Worm (Caenorhabditis elegans) whole organism, L3 larva: Measurements from ENCODE around the gene bbs-2.

Source experiments
- R02D3.7 ChIP-seq: fragments of 150-350 bp; optimal IDR thresholded peaks from 2 replicates; lab custom pipeline; 2014; ENCODE audit warnings: missing biosample characterization, missing genetic modification characterization
- ZK546.5 ChIP-seq: sonication (generic microtip); optimal IDR thresholded peaks from 2 replicates; lab custom pipeline; 2017; ENCODE audit warnings: missing biosample characterization, missing genetic modification characterization
- aly-2 ChIP-seq: fragments of 150-350 bp; optimal IDR thresholded peaks from 2 replicates; lab custom pipeline; 2014; ENCODE audit warnings: missing biosample characterization, missing genetic modification characterization
- ama-1 ChIP-seq: fragments of 150-350 bp; optimal IDR thresholded peaks from 2 replicates; lab custom pipeline; 2018
- ceh-16 ChIP-seq: sonication (generic microtip); optimal IDR thresholded peaks from 2 replicates; lab custom pipeline; 2017; ENCODE audit warnings: missing biosample characterization, missing genetic modification characterization
- ceh-28 ChIP-seq: fragments of 150-350 bp; optimal IDR thresholded peaks from 2 replicates; lab custom pipeline; 2014; ENCODE audit warnings: missing biosample characterization, missing genetic modification reagents, missing genetic modification characterization
- ceh-82 ChIP-seq: fragments of 150-350 bp; optimal IDR thresholded peaks from 2 replicates; lab custom pipeline; 2014; ENCODE audit warnings: missing biosample characterization, missing genetic modification characterization
- daf-12 ChIP-seq: fragments of 150-350 bp; optimal IDR thresholded peaks from 2 replicates; lab custom pipeline; 2014; ENCODE audit warnings: missing biosample characterization, missing genetic modification reagents, missing genetic modification characterization
- egl-27 ChIP-seq: sonication (generic microtip); optimal IDR thresholded peaks from 4 replicates; lab custom pipeline; 2017; ENCODE audit warnings: missing biosample characterization, missing genetic modification reagents, missing genetic modification characterization
- egl-5 ChIP-seq: fragments of 150-350 bp; optimal IDR thresholded peaks from 2 replicates; lab custom pipeline; 2017; ENCODE audit warnings: missing biosample characterization, missing genetic modification reagents, missing genetic modification characterization, inconsistent platforms
- elt-1 ChIP-seq: fragments of 150-350 bp; optimal IDR thresholded peaks from 2 replicates; lab custom pipeline; 2014; ENCODE audit warnings: missing biosample characterization, missing genetic modification characterization
- elt-3 ChIP-seq, 3 experiments: fragments of 150-350 bp in 1 of 3; sonication (generic microtip) in 2 of 3; optimal IDR thresholded peaks; 2 replicates in 2 of 3; 4 replicates in 1 of 3; lab custom pipeline; 2014 to 2017; ENCODE audit warnings: missing biosample characterization in 3 of 3, missing genetic modification characterization in 3 of 3
- fkh-10 ChIP-seq: sonication (generic microtip); optimal IDR thresholded peaks from 2 replicates; lab custom pipeline; 2017; ENCODE audit warnings: missing biosample characterization, missing genetic modification reagents, missing genetic modification characterization
- fos-1 ChIP-seq: fragments of 150-350 bp; optimal IDR thresholded peaks from 2 replicates; lab custom pipeline; 2014; ENCODE audit warnings: missing biosample characterization, missing genetic modification characterization
- hmg-11 ChIP-seq: sonication (generic microtip); optimal IDR thresholded peaks from 2 replicates; lab custom pipeline; 2016; ENCODE audit warnings: missing genetic modification characterization, missing compliant biosample characterization
- jun-1 ChIP-seq: fragments of 150-350 bp; optimal IDR thresholded peaks from 2 replicates; lab custom pipeline; 2014; ENCODE audit warnings: missing biosample characterization, missing genetic modification reagents, missing genetic modification characterization
- lin-15B ChIP-seq: fragments of 150-350 bp; optimal IDR thresholded peaks from 2 replicates; lab custom pipeline; 2014; ENCODE audit warnings: missing biosample characterization, missing genetic modification characterization
- lin-39 ChIP-seq: fragments of 150-350 bp; optimal IDR thresholded peaks from 2 replicates; lab custom pipeline; 2018; ENCODE audit warnings: missing biosample characterization, missing genetic modification reagents, missing genetic modification characterization
- lsy-12 ChIP-seq: sonication (generic microtip); optimal IDR thresholded peaks from 2 replicates; lab custom pipeline; 2016; ENCODE audit warnings: mild to moderate bottlenecking, missing genetic modification characterization, missing compliant biosample characterization
- nfya-1 ChIP-seq: sonication (generic microtip); optimal IDR thresholded peaks from 2 replicates; lab custom pipeline; 2017; ENCODE audit warnings: missing genetic modification characterization, mild to moderate bottlenecking, missing compliant biosample characterization, antibody characterized with exemption, moderate library complexity; ENCODE audit not compliant: insufficient read depth
- nhr-11 ChIP-seq: fragments of 150-350 bp; optimal IDR thresholded peaks from 2 replicates; lab custom pipeline; 2014; ENCODE audit warnings: missing biosample characterization, missing genetic modification characterization
- nhr-12 ChIP-seq: fragments of 150-350 bp; optimal IDR thresholded peaks from 2 replicates; lab custom pipeline; 2014; ENCODE audit warnings: missing biosample characterization, missing genetic modification characterization
- nhr-23 ChIP-seq: fragments of 150-350 bp; optimal IDR thresholded peaks from 2 replicates; lab custom pipeline; 2014; ENCODE audit warnings: missing biosample characterization, missing genetic modification reagents, missing genetic modification characterization
- nhr-237 ChIP-seq: fragments of 150-350 bp; optimal IDR thresholded peaks from 2 replicates; lab custom pipeline; 2014; ENCODE audit warnings: missing biosample characterization, missing genetic modification characterization
- nhr-25 ChIP-seq: sonication (generic microtip); optimal IDR thresholded peaks from 2 replicates; lab custom pipeline; 2017; ENCODE audit warnings: missing biosample characterization, missing genetic modification characterization
- nhr-28 ChIP-seq: fragments of 150-350 bp; optimal IDR thresholded peaks from 2 replicates; lab custom pipeline; 2014; ENCODE audit warnings: missing biosample characterization, missing genetic modification characterization
- nhr-43 ChIP-seq: sonication (generic microtip); optimal IDR thresholded peaks from 2 replicates; lab custom pipeline; 2016; ENCODE audit warnings: mild to moderate bottlenecking, missing genetic modification characterization, missing compliant biosample characterization; ENCODE audit not compliant: poor library complexity, severe bottlenecking
- nhr-67 ChIP-seq: fragments of 150-350 bp; optimal IDR thresholded peaks from 2 replicates; lab custom pipeline; 2014; ENCODE audit warnings: missing biosample characterization, missing genetic modification characterization
- nhr-76 ChIP-seq: fragments of 150-350 bp; sonication (generic microtip); optimal IDR thresholded peaks from 5 replicates; lab custom pipeline; 2014; ENCODE audit warnings: missing biosample characterization, missing genetic modification characterization
- nhr-77 ChIP-seq: fragments of 150-350 bp; optimal IDR thresholded peaks from 2 replicates; lab custom pipeline; 2014; ENCODE audit warnings: missing biosample characterization, missing genetic modification characterization
- pqm-1 ChIP-seq: fragments of 150-350 bp; optimal IDR thresholded peaks from 2 replicates; lab custom pipeline; 2017; ENCODE audit warnings: missing biosample characterization, missing genetic modification characterization, inconsistent platforms
- sea-2 ChIP-seq: fragments of 150-350 bp; sonication (generic microtip); optimal IDR thresholded peaks from 4 replicates; lab custom pipeline; 2014; ENCODE audit warnings: missing biosample characterization, missing genetic modification reagents, missing genetic modification characterization
- skn-1 ChIP-seq: fragments of 150-350 bp; optimal IDR thresholded peaks from 2 replicates; lab custom pipeline; 2014; ENCODE audit warnings: missing biosample characterization, missing genetic modification characterization
- snpc-4 ChIP-seq: fragments of 150-350 bp; optimal IDR thresholded peaks from 2 replicates; lab custom pipeline; 2014; ENCODE audit warnings: missing biosample characterization, missing genetic modification characterization
- tbx-2 ChIP-seq: sonication (generic microtip); optimal IDR thresholded peaks from 2 replicates; lab custom pipeline; 2016; ENCODE audit warnings: mild to moderate bottlenecking, missing genetic modification characterization, missing compliant biosample characterization
- unc-39 ChIP-seq: sonication (generic microtip); optimal IDR thresholded peaks from 4 replicates; lab custom pipeline; 2017; ENCODE audit warnings: missing biosample characterization, missing genetic modification characterization
- unc-62 ChIP-seq: fragments of 150-350 bp; sonication (generic microtip); optimal IDR thresholded peaks from 4 replicates; lab custom pipeline; 2014; ENCODE audit warnings: missing biosample characterization, missing genetic modification reagents, missing genetic modification characterization
- zag-1 ChIP-seq: fragments of 150-350 bp; optimal IDR thresholded peaks from 2 replicates; lab custom pipeline; 2014; ENCODE audit warnings: missing biosample characterization, missing genetic modification characterization
- ztf-4 ChIP-seq: fragments of 150-350 bp; optimal IDR thresholded peaks from 2 replicates; lab custom pipeline; 2014; ENCODE audit warnings: missing biosample characterization, missing genetic modification characterization

bbs-2 gene

DNA sequence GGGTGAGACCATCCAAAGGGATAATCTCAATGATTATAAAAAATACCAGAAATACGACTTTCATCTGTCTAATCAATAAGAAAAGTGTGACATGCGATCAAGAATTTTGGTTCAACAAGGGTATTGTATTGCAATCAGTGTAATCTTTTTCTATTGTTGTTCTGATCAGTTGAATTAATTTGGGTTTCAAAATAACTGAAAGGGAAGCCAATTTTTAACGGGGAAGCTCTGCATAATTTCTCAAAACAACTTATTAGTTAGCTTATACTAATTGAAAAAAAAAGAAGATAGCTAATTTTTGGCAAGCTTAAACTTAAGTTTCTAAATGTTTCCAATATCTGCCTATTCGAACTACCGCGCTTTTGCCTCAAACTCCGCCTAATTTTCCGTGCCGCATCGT is 6.6 kb upstream of the bbs-2 start, which contains the start of gene C49H3.12:
Gene C49H3.12 (minus strand): TSS at position 101 of the 400 bp plus-strand sequence.
- no peak for TF ChIP-seq lin-39

DNA sequence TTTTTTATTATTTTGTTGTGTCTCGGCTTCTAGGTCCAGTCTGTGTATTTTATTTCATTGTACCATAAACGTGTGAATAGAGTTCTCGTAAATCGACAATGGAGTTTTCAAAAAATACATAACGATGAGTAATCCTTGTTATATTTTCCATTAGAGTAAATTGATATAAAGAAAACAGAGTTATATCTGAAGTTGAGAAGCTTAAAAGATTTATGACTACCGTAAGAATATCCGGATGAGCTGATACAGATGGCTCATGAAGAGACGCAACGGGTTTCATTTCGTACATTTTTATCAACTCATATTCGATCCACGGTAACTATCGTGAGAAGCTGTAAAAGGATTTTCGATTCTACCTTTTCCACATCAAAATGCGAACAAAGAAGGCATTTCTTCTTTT is 6.0 kb upstream of the bbs-2 start, which contains the start of gene gcy-8:
Gene gcy-8 (plus strand): TSS at position 301 of the 400 bp plus-strand sequence.
- TF ChIP-seq nhr-76 (no peak), zag-1 (no peak), ama-1 (lab: Kevin White, UChicago) (no peak), sea-2 (GFP tag; lab: Kevin White, UChicago) (no peak), elt-1 (tag; lab: Kevin White, UChicago) (no peak), ztf-4 (no peak), lsy-12 (tag; lab: Kevin White, UChicago) (no peak), fkh-10 (GFP tag; lab: Kevin White, UChicago) (no peak), fos-1 (tag; lab: Kevin White, UChicago) (no peak), ceh-28 (no peak), nhr-67 (tag; lab: Kevin White, UChicago) (no peak), nhr-77 (tag; lab: Kevin White, UChicago) (no peak), pqm-1 (tag; lab: Kevin White, UChicago) (no peak)

DNA sequence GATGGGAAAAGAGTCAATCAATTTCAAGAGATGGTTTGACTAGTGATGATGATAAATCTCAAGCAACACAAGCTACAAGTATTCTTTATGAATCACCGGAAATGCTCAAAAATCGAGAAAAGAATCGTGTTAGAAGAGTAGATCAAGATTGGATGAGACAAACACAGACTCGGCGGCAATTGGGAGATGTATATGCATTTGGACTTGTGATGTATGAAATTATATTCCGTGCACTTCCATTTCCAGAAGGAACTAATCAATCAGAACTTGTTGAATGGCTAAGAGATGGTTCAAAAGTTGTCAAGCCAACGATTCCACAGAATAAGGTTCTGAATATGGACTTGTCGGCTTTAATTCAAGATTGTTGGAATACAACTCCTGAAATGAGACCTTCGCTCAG is 2.0 kb upstream of the bbs-2 start:
- TF ChIP-seq elt-3 (tag; optimal IDR thresholded peaks at IDR 0.05; lab: Kevin White, UChicago) (no peak), nhr-28 (tag; lab: Kevin White, UChicago) (no peak), egl-27 (no peak), ceh-16 (tag; lab: Kevin White, UChicago) (no peak), lin-15B (no peak), zag-1 (no peak), unc-62 (GFP tag; lab: Kevin White, UChicago) (no peak), nhr-12 (no peak), elt-1 (tag; lab: Kevin White, UChicago) (no peak), nhr-25 (tag; lab: Kevin White, UChicago) (no peak)

DNA sequence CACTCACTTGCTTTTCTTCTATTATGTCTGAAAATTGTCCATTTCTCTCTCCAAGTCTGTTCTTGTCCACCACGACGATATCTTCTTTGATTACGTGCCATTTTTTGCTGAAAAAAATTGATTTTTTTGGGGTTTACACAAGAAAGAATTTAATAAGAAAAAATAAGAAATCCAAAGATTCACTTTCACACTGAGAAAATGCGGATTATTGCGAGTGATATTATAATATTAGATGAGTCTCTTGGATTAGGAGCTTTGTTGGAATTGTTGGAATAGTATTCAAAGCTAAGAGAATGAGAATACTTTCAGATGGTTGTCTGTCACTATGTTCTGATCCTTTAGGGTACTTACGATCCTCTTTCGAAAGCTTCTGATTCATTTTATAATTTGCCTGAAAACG is 5.0 kb downstream of the bbs-2 start, which contains the start of gene F20D12.7:
Gene F20D12.7 (minus strand): TSS at position 101 of the 400 bp plus-strand sequence.
- TF ChIP-seq lin-15B (no peak), nhr-23 (no peak), lin-39 (no peak), R02D3.7 (no peak)

DNA sequence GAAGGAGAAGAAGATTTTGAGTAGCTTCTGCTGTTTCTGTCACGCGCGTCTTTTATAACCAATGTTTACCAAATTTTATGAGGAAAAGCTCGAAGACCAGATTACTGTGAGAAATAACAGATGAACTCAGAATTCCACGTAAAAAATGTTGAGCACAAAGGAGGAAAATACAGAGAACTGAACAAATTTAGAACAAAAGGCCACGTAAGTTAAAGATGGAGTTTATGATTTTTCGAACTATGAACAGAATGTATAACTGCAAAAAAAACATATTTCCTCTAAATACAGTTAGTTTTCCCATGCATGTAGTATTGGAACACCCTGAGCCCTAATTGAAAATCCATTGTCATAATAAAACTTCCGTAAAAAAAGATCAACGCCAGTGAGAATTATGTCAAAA is 7.1 kb downstream of the bbs-2 start, which contains the start of gene exc-9:
Gene exc-9 (minus strand): TSS at position 101 of the 400 bp plus-strand sequence.
- no peak for TF ChIP-seq jun-1 (tag; lab: Kevin White, UChicago)
- no peak for TF ChIP-seq snpc-4 (tag; lab: Kevin White, UChicago)
- TF ChIP-seq lin-39: no peak
- TF ChIP-seq nhr-12: no peak
- TF ChIP-seq nhr-25 (tag; lab: Kevin White, UChicago): no peak
- no peak for TF ChIP-seq ceh-28
- TF ChIP-seq nhr-77 (tag; lab: Kevin White, UChicago): no peak
- no peak for TF ChIP-seq tbx-2 (tag; lab: Kevin White, UChicago)
- TF ChIP-seq elt-3 (tag; optimal IDR thresholded peaks at IDR 0.05; lab: Kevin White, UChicago): no peak
- TF ChIP-seq fos-1 (tag; lab: Kevin White, UChicago): no peak
- TF ChIP-seq unc-39 (tag; lab: Kevin White, UChicago): no peak
- no peak for TF ChIP-seq nhr-11
- no peak for TF ChIP-seq nhr-23
- no peak for TF ChIP-seq hmg-11 (tag; lab: Kevin White, UChicago)
- TF ChIP-seq egl-5 (tag; lab: Kevin White, UChicago): no peak

DNA sequence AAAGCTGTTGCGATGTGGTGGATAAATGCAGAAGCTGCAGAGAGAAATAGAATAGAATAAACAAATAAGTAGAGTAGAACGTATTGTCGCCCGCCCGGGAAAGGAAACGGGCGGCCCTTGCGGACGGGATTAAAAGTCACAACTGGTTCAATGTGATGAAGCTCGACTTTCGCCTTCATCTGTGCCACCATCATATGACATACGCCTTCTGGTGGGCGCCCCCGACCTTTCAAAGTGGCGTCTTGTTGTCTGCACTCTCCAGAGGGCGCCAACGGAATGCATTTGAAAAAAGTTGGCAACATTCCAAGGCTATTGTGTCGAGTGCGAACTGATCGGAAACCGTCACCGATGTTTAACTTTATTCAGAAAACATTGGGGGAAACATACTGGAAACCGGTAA is 9.4 kb downstream of the bbs-2 start:
- TF ChIP-seq daf-12 (tag; lab: Kevin White, UChicago) (no peak), aly-2 (tag; lab: Kevin White, UChicago) (no peak), egl-5 (tag; lab: Kevin White, UChicago) (no peak), fkh-10 (GFP tag; lab: Kevin White, UChicago) (no peak), ceh-82 (tag; lab: Kevin White, UChicago) (no peak), nhr-43 (tag; lab: Kevin White, UChicago) (no peak), skn-1 (tag; lab: Kevin White, UChicago) (no peak), nhr-25 (tag; lab: Kevin White, UChicago) (peak; percentile 76), R02D3.7 (no peak), jun-1 (tag; lab: Kevin White, UChicago) (no peak), lin-15B (no peak), ZK546.5 (tag; lab: Kevin White, UChicago) (no peak), pqm-1 (tag; lab: Kevin White, UChicago) (no peak), hmg-11 (tag; lab: Kevin White, UChicago) (no peak), nhr-237 (tag; lab: Kevin White, UChicago) (no peak), elt-1 (tag; lab: Kevin White, UChicago) (no peak), nhr-23 (peak; percentile 9), fos-1 (tag; lab: Kevin White, UChicago) (no peak), egl-27 (no peak), ceh-16 (tag; lab: Kevin White, UChicago) (no peak), lsy-12 (tag; lab: Kevin White, UChicago) (no peak), nhr-11 (no peak), snpc-4 (tag; lab: Kevin White, UChicago) (no peak), unc-62 (GFP tag; lab: Kevin White, UChicago) (no peak), nhr-12 (no peak), lin-39 (peak; percentile 19), nhr-28 (tag; lab: Kevin White, UChicago) (no peak), nhr-77 (tag; lab: Kevin White, UChicago) (no peak), nfya-1 (tag; lab: Kevin White, UChicago) (peak; percentile 33), ceh-28 (no peak), sea-2 (GFP tag; lab: Kevin White, UChicago) (no peak)
